Worm (Caenorhabditis elegans) whole organism, mixed stage, embryonic: ENCODE results near the gene F53F4.16.

Source experiments
- M03D4.4 ChIP-seq: sonication (generic microtip); optimal IDR thresholded peaks from 2 replicates; lab custom pipeline; 2017; ENCODE audit warnings: mild to moderate bottlenecking, missing genetic modification characterization, missing compliant biosample characterization
- bed-3 ChIP-seq: fragments of 200-800 bp; sonication (Bioruptor generic); optimal IDR thresholded peaks from 3 replicates; lab custom pipeline; 2018; ENCODE audit warnings: mild to moderate bottlenecking, missing genetic modification characterization, moderate library complexity, missing compliant biosample characterization
- blmp-1 ChIP-seq: fragments of 150-350 bp; optimal IDR thresholded peaks from 2 replicates; lab custom pipeline; 2014; ENCODE audit warnings: missing biosample characterization, missing genetic modification characterization
- ceh-39 ChIP-seq: fragments of 150-350 bp; optimal IDR thresholded peaks from 2 replicates; lab custom pipeline; 2014; ENCODE audit warnings: missing biosample characterization, missing genetic modification characterization
- ceh-43 ChIP-seq: fragments of 200-800 bp; sonication (Bioruptor generic); optimal IDR thresholded peaks from 2 replicates; lab custom pipeline; 2018; ENCODE audit warnings: mild to moderate bottlenecking, missing genetic modification characterization, moderate library complexity, missing compliant biosample characterization
- ceh-83 ChIP-seq: fragments of 200-800 bp; sonication (Bioruptor generic); optimal IDR thresholded peaks from 2 replicates; lab custom pipeline; 2018; ENCODE audit warnings: mild to moderate bottlenecking, missing genetic modification characterization, missing compliant biosample characterization
- ces-1 ChIP-seq: fragments of 150-350 bp; optimal IDR thresholded peaks from 2 replicates; lab custom pipeline; 2014; ENCODE audit warnings: missing biosample characterization, missing genetic modification reagents, missing genetic modification characterization
- cnd-1 ChIP-seq: fragments of 200-800 bp; sonication (Bioruptor generic); optimal IDR thresholded peaks from 2 replicates; lab custom pipeline; 2018; ENCODE audit warnings: mild to moderate bottlenecking, missing genetic modification characterization, missing compliant biosample characterization
- drap-1 ChIP-seq: fragments of 200-800 bp; sonication (Bioruptor generic); optimal IDR thresholded peaks from 3 replicates; lab custom pipeline; 2018; ENCODE audit warnings: mild to moderate bottlenecking, missing genetic modification characterization, missing compliant biosample characterization
- elt-3 ChIP-seq: fragments of 150-350 bp; optimal IDR thresholded peaks from 2 replicates; lab custom pipeline; 2014; ENCODE audit warnings: missing biosample characterization, missing genetic modification characterization
- flh-1 ChIP-seq: fragments of 200-800 bp; sonication (Bioruptor generic); optimal IDR thresholded peaks from 2 replicates; lab custom pipeline; 2018; ENCODE audit warnings: mild to moderate bottlenecking, missing genetic modification characterization, moderate library complexity, missing compliant biosample characterization
- ham-2 ChIP-seq: fragments of 200-800 bp; sonication (Bioruptor generic); optimal IDR thresholded peaks from 2 replicates; lab custom pipeline; 2018; ENCODE audit warnings: mild to moderate bottlenecking, missing genetic modification characterization, missing compliant biosample characterization
- hlh-1 ChIP-seq: fragments of 150-350 bp; optimal IDR thresholded peaks from 2 replicates; lab custom pipeline; 2014; ENCODE audit warnings: missing biosample characterization, missing genetic modification reagents, missing genetic modification characterization
- lin-13 ChIP-seq: fragments of 150-350 bp; optimal IDR thresholded peaks from 2 replicates; lab custom pipeline; 2014; ENCODE audit warnings: missing biosample characterization, missing genetic modification characterization
- lin-32 ChIP-seq: fragments of 200-800 bp; sonication (Bioruptor generic); optimal IDR thresholded peaks from 2 replicates; lab custom pipeline; 2018; ENCODE audit warnings: mild to moderate bottlenecking, missing genetic modification characterization, missing compliant biosample characterization
- lsy-2 ChIP-seq: fragments of 150-350 bp; optimal IDR thresholded peaks from 2 replicates; lab custom pipeline; 2014; ENCODE audit warnings: missing biosample characterization, missing genetic modification characterization
- mab-5 ChIP-seq: fragments of 150-350 bp; optimal IDR thresholded peaks from 2 replicates; lab custom pipeline; 2014; ENCODE audit warnings: missing biosample characterization, missing genetic modification characterization
- mep-1 ChIP-seq: fragments of 150-350 bp; optimal IDR thresholded peaks from 2 replicates; lab custom pipeline; 2017; ENCODE audit warnings: missing biosample characterization, missing genetic modification reagents, missing genetic modification characterization, inconsistent platforms
- mls-2 ChIP-seq: sonication (generic microtip); optimal IDR thresholded peaks from 2 replicates; lab custom pipeline; 2016; ENCODE audit warnings: mild to moderate bottlenecking, missing genetic modification characterization, moderate library complexity, missing compliant biosample characterization
- nhr-12 ChIP-seq: fragments of 150-350 bp; optimal IDR thresholded peaks from 2 replicates; lab custom pipeline; 2014; ENCODE audit warnings: missing biosample characterization, missing genetic modification characterization
- nhr-237 ChIP-seq: fragments of 150-350 bp; optimal IDR thresholded peaks from 2 replicates; lab custom pipeline; 2014; ENCODE audit warnings: missing biosample characterization, missing genetic modification characterization
- nhr-28 ChIP-seq: fragments of 150-350 bp; optimal IDR thresholded peaks from 2 replicates; lab custom pipeline; 2014; ENCODE audit warnings: missing biosample characterization, missing genetic modification characterization
- nhr-76 ChIP-seq: sonication (generic microtip); optimal IDR thresholded peaks from 2 replicates; lab custom pipeline; 2017; ENCODE audit warnings: missing biosample characterization, missing genetic modification characterization
- pha-4 ChIP-seq: fragments of 150-350 bp; optimal IDR thresholded peaks from 2 replicates; lab custom pipeline; 2018; ENCODE audit warnings: missing biosample characterization, missing genetic modification reagents, missing genetic modification characterization
- sem-2 ChIP-seq: fragments of 200-800 bp; sonication (Bioruptor generic); optimal IDR thresholded peaks from 2 replicates; lab custom pipeline; 2018; ENCODE audit warnings: mild to moderate bottlenecking, missing genetic modification characterization, missing compliant biosample characterization
- snpc-4 ChIP-seq: fragments of 150-350 bp; optimal IDR thresholded peaks from 2 replicates; lab custom pipeline; 2014; ENCODE audit warnings: missing biosample characterization, missing genetic modification characterization
- sptf-1 ChIP-seq: sonication (generic microtip); optimal IDR thresholded peaks from 2 replicates; lab custom pipeline; 2017; ENCODE audit warnings: mild to moderate bottlenecking, missing genetic modification characterization, moderate library complexity, missing compliant biosample characterization
- tbx-8 ChIP-seq: fragments of 200-800 bp; sonication (Bioruptor generic); optimal IDR thresholded peaks from 2 replicates; lab custom pipeline; 2018; ENCODE audit warnings: mild to moderate bottlenecking, missing genetic modification characterization, moderate library complexity, missing compliant biosample characterization
- unc-120 ChIP-seq: sonication (generic microtip); optimal IDR thresholded peaks from 2 replicates; lab custom pipeline; 2017; ENCODE audit warnings: missing genetic modification characterization, missing compliant biosample characterization; ENCODE audit not compliant: poor library complexity, severe bottlenecking
- unc-39 ChIP-seq: fragments of 150-350 bp; optimal IDR thresholded peaks from 2 replicates; lab custom pipeline; 2014; ENCODE audit warnings: missing biosample characterization, missing genetic modification characterization
- unc-62 ChIP-seq: fragments of 150-350 bp; optimal IDR thresholded peaks from 2 replicates; lab custom pipeline; 2014; ENCODE audit warnings: missing biosample characterization, missing genetic modification reagents, missing genetic modification characterization
- zip-8 ChIP-seq: fragments of 150-350 bp; optimal IDR thresholded peaks from 2 replicates; lab custom pipeline; 2014; ENCODE audit warnings: missing biosample characterization, missing genetic modification characterization
- ztf-11 ChIP-seq: fragments of 150-350 bp; optimal IDR thresholded peaks from 2 replicates; lab custom pipeline; 2014; ENCODE audit warnings: missing biosample characterization, missing genetic modification characterization

Gene F53F4.16

DNA sequence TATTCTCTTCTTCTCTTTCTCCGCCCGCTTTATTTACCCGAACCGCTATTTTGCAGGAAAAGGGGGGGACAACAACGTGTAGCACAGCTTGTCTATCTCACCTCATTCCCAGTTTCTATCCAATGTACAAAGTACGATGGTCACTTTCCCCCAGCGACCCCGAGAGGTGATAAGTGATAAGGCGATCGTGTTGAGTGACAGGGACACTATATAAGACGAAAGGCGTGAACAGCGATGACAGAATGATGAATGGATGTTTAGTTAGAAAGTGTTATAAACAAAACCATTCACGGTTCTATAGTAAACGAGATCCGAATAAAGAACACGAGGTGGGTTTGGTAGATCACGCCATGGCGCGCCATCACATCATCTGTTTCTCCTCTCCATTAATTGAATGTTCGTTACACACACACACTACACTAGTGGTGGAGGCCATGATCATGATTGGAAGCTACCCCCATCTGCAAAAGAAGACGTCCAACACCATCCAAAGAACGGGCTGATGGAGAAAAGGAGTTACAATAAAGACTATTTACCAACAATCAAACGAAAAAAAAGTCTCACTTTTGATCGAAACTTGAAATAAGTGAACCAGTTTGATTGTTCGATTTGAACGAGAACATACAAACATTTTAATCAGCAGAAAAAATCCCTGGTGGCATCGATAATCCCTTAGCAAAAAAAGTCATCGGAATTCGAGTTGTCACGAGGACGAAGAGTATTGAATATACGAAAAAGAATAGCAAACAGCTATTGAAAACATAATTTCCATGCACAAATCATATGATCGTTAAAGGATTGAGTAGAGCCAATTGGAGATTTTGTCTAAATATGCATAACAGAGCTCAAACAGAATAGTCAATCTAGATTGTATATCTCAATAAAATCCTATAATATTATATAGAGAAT, 35.0 kb upstream of the F53F4.16 start:
- no peak for TF ChIP-seq ceh-39 (tag; lab: Kevin White, UChicago)
- TF ChIP-seq zip-8, result no peak
- peak; percentile 76 for TF ChIP-seq ham-2
- TF ChIP-seq unc-62 (GFP tag; lab: Kevin White, UChicago), result peak; percentile 84
- no peak for TF ChIP-seq snpc-4
- TF ChIP-seq mls-2 (tag; lab: Kevin White, UChicago), result no peak

DNA sequence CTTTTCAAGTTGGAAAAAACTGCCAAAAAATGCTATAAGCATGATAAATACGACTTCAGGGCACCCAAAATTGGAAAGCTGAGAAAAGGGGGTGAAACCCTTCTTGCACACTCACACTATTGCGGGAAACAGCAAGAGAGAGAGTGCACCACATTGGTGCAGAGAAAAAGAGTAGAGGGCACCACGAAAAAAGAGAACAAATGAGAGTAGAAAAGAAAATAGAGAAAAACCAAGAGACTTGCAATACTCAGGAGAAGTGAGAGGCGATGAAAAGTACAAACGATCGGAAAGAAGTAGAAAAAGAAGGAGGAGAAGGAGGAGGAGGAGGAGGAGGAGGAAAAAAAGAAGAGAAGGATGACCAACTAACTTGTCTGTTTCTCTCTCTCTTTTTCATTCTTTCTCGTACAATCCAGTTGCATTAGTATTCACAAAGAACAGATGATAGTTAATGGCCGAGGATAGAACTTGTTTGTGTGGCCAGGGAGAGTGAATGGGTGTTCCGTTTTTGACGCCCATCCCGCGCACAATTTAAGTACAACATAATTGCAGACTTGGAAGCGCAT, 33.7 kb upstream of the F53F4.16 start:
- TF ChIP-seq lsy-2 (peak; percentile 33), ceh-43 (peak; percentile 28), lin-32 (GFP tag; lab: Kevin White, UChicago) (no peak), zip-8 (no peak), ham-2 (no peak), ceh-39 (tag; lab: Kevin White, UChicago) (no peak), blmp-1 (tag; lab: Kevin White, UChicago) (no peak), drap-1 (GFP tag; lab: Kevin White, UChicago) (no peak), sem-2 (GFP tag; lab: Kevin White, UChicago) (no peak), pha-4 (tag; lab: Kevin White, UChicago) (no peak), flh-1 (no peak), sptf-1 (tag; lab: Kevin White, UChicago) (no peak), nhr-76 (tag; lab: Kevin White, UChicago) (no peak), hlh-1 (tag; lab: Kevin White, UChicago) (no peak), mls-2 (tag; lab: Kevin White, UChicago) (peak; percentile 42), cnd-1 (tag; lab: Kevin White, UChicago) (no peak), mep-1 (peak; percentile 69), nhr-237 (tag; lab: Kevin White, UChicago) (no peak), nhr-12 (no peak), ceh-83 (no peak), unc-62 (GFP tag; lab: Kevin White, UChicago) (peak; percentile 73), M03D4.4 (tag; lab: Kevin White, UChicago) (peak; percentile 40), nhr-28 (tag; lab: Kevin White, UChicago) (no peak), elt-3 (tag; lab: Kevin White, UChicago) (no peak), lin-13 (tag; lab: Kevin White, UChicago) (no peak), ztf-11 (no peak), ces-1 (GFP tag; lab: Kevin White, UChicago) (peak; percentile 82), mab-5 (tag; lab: Kevin White, UChicago) (no peak), tbx-8 (GFP tag; lab: Kevin White, UChicago) (no peak), unc-120 (tag; lab: Kevin White, UChicago) (peak; percentile 42), snpc-4 (no peak), bed-3 (no peak)

DNA sequence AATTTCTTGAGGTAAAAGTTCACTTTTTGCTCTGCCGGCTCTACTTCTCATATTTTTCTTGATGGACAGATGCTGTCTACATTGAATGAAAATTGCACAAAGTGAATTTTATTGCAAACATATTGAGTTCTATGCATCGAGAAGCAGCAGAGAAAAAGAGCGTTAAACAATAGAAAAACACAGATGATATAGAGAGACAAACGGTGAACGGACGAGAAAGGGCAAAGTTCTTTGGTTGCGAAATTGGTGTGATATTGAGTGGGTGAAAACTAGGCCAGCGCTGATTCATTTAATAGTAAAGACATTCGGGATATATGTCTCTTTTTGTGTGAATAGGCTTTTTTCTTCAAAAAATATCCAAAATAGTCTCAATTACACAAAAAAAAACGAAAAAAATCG, 32.8 kb upstream of the F53F4.16 start:
- TF ChIP-seq sptf-1 (tag; lab: Kevin White, UChicago), result no peak
- no peak for TF ChIP-seq flh-1
- no peak for TF ChIP-seq elt-3 (tag; lab: Kevin White, UChicago)
- TF ChIP-seq unc-120 (tag; lab: Kevin White, UChicago), result no peak
- TF ChIP-seq ceh-39 (tag; lab: Kevin White, UChicago), result no peak
- TF ChIP-seq lin-13 (tag; lab: Kevin White, UChicago), result no peak
- no peak for TF ChIP-seq tbx-8 (GFP tag; lab: Kevin White, UChicago)
- TF ChIP-seq nhr-12, result no peak
- TF ChIP-seq unc-39, result no peak
- TF ChIP-seq mab-5 (tag; lab: Kevin White, UChicago), result no peak
- TF ChIP-seq bed-3, result no peak
- TF ChIP-seq hlh-1 (tag; lab: Kevin White, UChicago), result no peak
- no peak for TF ChIP-seq unc-62 (GFP tag; lab: Kevin White, UChicago)
- no peak for TF ChIP-seq nhr-28 (tag; lab: Kevin White, UChicago)
- TF ChIP-seq ham-2, result no peak
- TF ChIP-seq cnd-1 (tag; lab: Kevin White, UChicago), result no peak
- no peak for TF ChIP-seq nhr-237 (tag; lab: Kevin White, UChicago)
- no peak for TF ChIP-seq M03D4.4 (tag; lab: Kevin White, UChicago)
- no peak for TF ChIP-seq nhr-76 (tag; lab: Kevin White, UChicago)
- TF ChIP-seq ceh-43, result no peak
